Fruit fly (Drosophila melanogaster) whole organism, embryonic: ENCODE results near the gene kek6.

Experiments
- ATbp ChIP-seq: fragments of 200-800 bp; sonication (Bioruptor generic); optimal IDR thresholded peaks from 2 replicates; lab custom pipeline; 2017; ENCODE audit warnings: missing biosample characterization, mild to moderate bottlenecking, missing genetic modification characterization, missing genetic modification reagents
- Aef1 ChIP-seq: fragments of 200-800 bp; sonication (Bioruptor generic); IDR thresholded peaks from 3 replicates; pipeline ENCODE4 v1.3.6; 2022; ENCODE audit warnings: missing biosample characterization, missing genetic modification characterization
- B-H2 ChIP-seq: fragments of 200-800 bp; sonication (Bioruptor generic); optimal IDR thresholded peaks from 2 replicates; lab custom pipeline; 2018; ENCODE audit warnings: missing biosample characterization, mild to moderate bottlenecking, missing genetic modification characterization
- CG12942 ChIP-seq: fragments of 200-800 bp; sonication (Bioruptor generic); optimal IDR thresholded peaks from 3 replicates; lab custom pipeline; 2016; ENCODE audit warnings: missing biosample characterization, missing genetic modification characterization
- CG13894 ChIP-seq: fragments of 200-800 bp; sonication (Bioruptor generic); optimal IDR thresholded peaks from 3 replicates; lab custom pipeline; 2018; ENCODE audit warnings: missing biosample characterization, mild to moderate bottlenecking, missing genetic modification characterization, moderate library complexity
- CG15011 ChIP-seq: fragments of 200-800 bp; sonication (Bioruptor generic); optimal IDR thresholded peaks from 3 replicates; lab custom pipeline; 2018; ENCODE audit warnings: missing biosample characterization, mild to moderate bottlenecking, missing genetic modification characterization
- CG16813 ChIP-seq: fragments of 200-800 bp; sonication (Bioruptor generic); IDR thresholded peaks from 3 replicates; pipeline ENCODE4 v1.3.6; 2022; ENCODE audit warnings: missing biosample characterization, missing genetic modification characterization; ENCODE audit not compliant: partially characterized antibody
- CG2678 ChIP-seq: fragments of 200-800 bp; sonication (Bioruptor generic); optimal IDR thresholded peaks from 3 replicates; lab custom pipeline; 2019; ENCODE audit warnings: missing biosample characterization, mild to moderate bottlenecking, missing genetic modification characterization, moderate library complexity
- CG32767 ChIP-seq: fragments of 200-800 bp; sonication (Bioruptor generic); IDR thresholded peaks from 2 replicates; pipeline ENCODE4 v1.3.6; 2022; ENCODE audit warnings: missing biosample characterization, missing genetic modification characterization
- CG34376 ChIP-seq: fragments of 200-800 bp; sonication (Bioruptor generic); optimal IDR thresholded peaks from 2 replicates; lab custom pipeline; 2018; ENCODE audit warnings: missing biosample characterization, mild to moderate bottlenecking, missing genetic modification characterization
- CG3995 ChIP-seq: fragments of 200-800 bp; sonication (Bioruptor generic); optimal IDR thresholded peaks from 3 replicates; lab custom pipeline; 2016; ENCODE audit warnings: missing biosample characterization, missing genetic modification characterization
- CG4617 ChIP-seq: fragments of 200-800 bp; sonication (Bioruptor generic); optimal IDR thresholded peaks from 3 replicates; lab custom pipeline; 2016; ENCODE audit warnings: missing biosample characterization, missing genetic modification characterization, borderline replicate concordance
- CG7271 ChIP-seq: fragments of 200-800 bp; sonication (Bioruptor generic); optimal IDR thresholded peaks from 2 replicates; lab custom pipeline; 2018; ENCODE audit warnings: missing biosample characterization, mild to moderate bottlenecking, missing genetic modification characterization, moderate library complexity
- CG9876 ChIP-seq: fragments of 200-800 bp; sonication (Bioruptor generic); optimal IDR thresholded peaks from 2 replicates; lab custom pipeline; 2016; ENCODE audit warnings: missing biosample characterization, missing genetic modification characterization
- CG9932 ChIP-seq: fragments of 200-800 bp; sonication (Bioruptor generic); IDR thresholded peaks from 2 replicates; pipeline ENCODE4 v1.3.6; 2022; ENCODE audit warnings: missing biosample characterization, missing genetic modification characterization
- CTCF ChIP-seq: fragments of 200-800 bp; sonication (Bioruptor generic); optimal IDR thresholded peaks from 2 replicates; lab custom pipeline; 2017; ENCODE audit warnings: missing biosample characterization, mild to moderate bottlenecking, missing genetic modification characterization, moderate library complexity
- Chrac-16 ChIP-seq: fragments of 200-800 bp; sonication (Bioruptor generic); optimal IDR thresholded peaks from 3 replicates; lab custom pipeline; 2016; ENCODE audit warnings: missing biosample characterization, missing genetic modification characterization
- D19A ChIP-seq: fragments of 200-800 bp; optimal IDR thresholded peaks from 3 replicates; lab custom pipeline; 2019; ENCODE audit warnings: missing biosample characterization, mild to moderate bottlenecking, missing genetic modification characterization, moderate library complexity
- ERR ChIP-seq: fragments of 200-800 bp; sonication (Bioruptor generic); optimal IDR thresholded peaks from 2 replicates; lab custom pipeline; 2016; ENCODE audit warnings: missing biosample characterization, missing genetic modification characterization
- Kr ChIP-seq: fragments of 200-800 bp; sonication (Bioruptor generic); optimal IDR thresholded peaks from 2 replicates; lab custom pipeline; 2017; ENCODE audit warnings: missing biosample characterization, mild to moderate bottlenecking, missing genetic modification characterization
- Pdp1 ChIP-seq, 2 experiments: fragments of 200-800 bp; sonication (Bioruptor generic); optimal IDR thresholded peaks; 3 replicates each; lab custom pipeline; 2016; ENCODE audit warnings: missing biosample characterization in 2 of 2, missing genetic modification characterization in 2 of 2, mild to moderate bottlenecking in 1 of 2, moderate library complexity in 1 of 2
- abd-A ChIP-seq: fragments of 200-800 bp; sonication (Bioruptor generic); optimal IDR thresholded peaks from 3 replicates; lab custom pipeline; 2019; ENCODE audit warnings: missing biosample characterization, mild to moderate bottlenecking, missing genetic modification characterization, moderate library complexity
- ac ChIP-seq: fragments of 200-800 bp; sonication (Bioruptor generic); optimal IDR thresholded peaks from 3 replicates; lab custom pipeline; 2017; ENCODE audit warnings: missing biosample characterization, mild to moderate bottlenecking, missing genetic modification characterization
- al ChIP-seq: fragments of 200-800 bp; sonication (Bioruptor generic); IDR thresholded peaks from 2 replicates; pipeline ENCODE4 v1.3.6; 2022; ENCODE audit warnings: missing biosample characterization, missing genetic modification characterization
- ara ChIP-seq: fragments of 200-800 bp; sonication (Bioruptor generic); IDR thresholded peaks from 2 replicates; pipeline ENCODE4 v1.3.6; 2022; ENCODE audit warnings: missing biosample characterization, missing genetic modification characterization
- bigmax ChIP-seq: fragments of 200-800 bp; sonication (Bioruptor generic); optimal IDR thresholded peaks from 2 replicates; lab custom pipeline; 2018; ENCODE audit warnings: missing biosample characterization, mild to moderate bottlenecking, missing genetic modification characterization
- chinmo ChIP-seq: fragments of 200-800 bp; sonication (Bioruptor generic); IDR thresholded peaks from 4 replicates; pipeline ENCODE4 v1.3.6; 2022; ENCODE audit warnings: missing biosample characterization, missing genetic modification characterization; ENCODE audit not compliant: partially characterized antibody
- corto ChIP-seq: fragments of 200-800 bp; sonication (Bioruptor generic); optimal IDR thresholded peaks from 2 replicates; lab custom pipeline; 2016; ENCODE audit warnings: missing biosample characterization, mild to moderate bottlenecking, missing genetic modification characterization, moderate library complexity
- crc ChIP-seq: fragments of 200-800 bp; sonication (Bioruptor generic); optimal IDR thresholded peaks from 2 replicates; lab custom pipeline; 2016; ENCODE audit warnings: missing biosample characterization, missing genetic modification characterization
- cwo ChIP-seq: fragments of 200-800 bp; sonication (Bioruptor generic); optimal IDR thresholded peaks from 3 replicates; lab custom pipeline; 2017; ENCODE audit warnings: missing biosample characterization, missing genetic modification characterization, mild to moderate bottlenecking, moderate library complexity, missing genetic modification reagents
- disco-r ChIP-seq: fragments of 200-800 bp; sonication (Bioruptor generic); optimal IDR thresholded peaks from 2 replicates; lab custom pipeline; 2016; ENCODE audit warnings: missing biosample characterization, missing genetic modification characterization
- dysf ChIP-seq: fragments of 200-800 bp; sonication (Bioruptor generic); IDR thresholded peaks from 3 replicates; pipeline ENCODE4 v1.3.6; 2022; ENCODE audit warnings: missing biosample characterization, missing genetic modification characterization
- exex ChIP-seq: fragments of 200-800 bp; sonication (Bioruptor generic); optimal IDR thresholded peaks from 4 replicates; lab custom pipeline; 2018; ENCODE audit warnings: missing biosample characterization, mild to moderate bottlenecking, missing genetic modification characterization, moderate library complexity
- ftz-f1 ChIP-seq: fragments of 200-800 bp; sonication (Bioruptor generic); optimal IDR thresholded peaks from 2 replicates; lab custom pipeline; 2016; ENCODE audit warnings: missing biosample characterization, missing genetic modification characterization
- gfzf ChIP-seq: fragments of 200-800 bp; sonication (Bioruptor generic); optimal IDR thresholded peaks from 2 replicates; lab custom pipeline; 2016; ENCODE audit warnings: missing biosample characterization, mild to moderate bottlenecking, missing genetic modification characterization, moderate library complexity
- grn ChIP-seq: fragments of 200-800 bp; sonication (Bioruptor generic); optimal IDR thresholded peaks from 3 replicates; lab custom pipeline; 2017; ENCODE audit warnings: missing biosample characterization, missing genetic modification characterization
- lab ChIP-seq: fragments of 200-800 bp; sonication (Bioruptor generic); optimal IDR thresholded peaks from 3 replicates; lab custom pipeline; 2017; ENCODE audit warnings: missing biosample characterization, missing genetic modification characterization, mild to moderate bottlenecking, moderate library complexity, missing genetic modification reagents
- nau ChIP-seq: fragments of 200-800 bp; sonication (Bioruptor generic); optimal IDR thresholded peaks from 3 replicates; lab custom pipeline; 2017; ENCODE audit warnings: missing biosample characterization, mild to moderate bottlenecking, missing genetic modification characterization, missing genetic modification reagents
- pb ChIP-seq: fragments of 200-800 bp; sonication (Bioruptor generic); optimal IDR thresholded peaks from 3 replicates; lab custom pipeline; 2016; ENCODE audit warnings: missing biosample characterization, missing genetic modification characterization
- peb ChIP-seq: fragments of 200-800 bp; sonication (Bioruptor generic); IDR thresholded peaks from 2 replicates; pipeline ENCODE4 v1.3.6; 2022; ENCODE audit warnings: missing biosample characterization, missing genetic modification characterization
- prd ChIP-seq, 3 experiments: fragments of >200 bp in 2 of 3; fragments of 200-800 bp in 1 of 3; sonication (Bioruptor generic) in 1 of 3; optimal IDR thresholded peaks in 2 of 3; IDR thresholded peaks in 1 of 3; 2 replicates in 2 of 3; 3 replicates in 1 of 3; pipeline versions ENCODE4 v1.3.6 to Lab custom; 2017 to 2022; ENCODE audit warnings: missing biosample characterization in 1 of 3, missing genetic modification characterization in 1 of 3
- psq ChIP-seq: fragments of 200-800 bp; sonication (Bioruptor generic); optimal IDR thresholded peaks from 2 replicates; lab custom pipeline; 2017; ENCODE audit warnings: missing biosample characterization, missing genetic modification characterization
- rib ChIP-seq: fragments of 200-800 bp; sonication (Bioruptor generic); IDR thresholded peaks from 2 replicates; pipeline ENCODE4 v1.3.6; 2022; ENCODE audit warnings: missing biosample characterization, missing genetic modification characterization
- sd ChIP-seq: fragments of 200-800 bp; sonication (Bioruptor generic); optimal IDR thresholded peaks from 3 replicates; lab custom pipeline; 2018; ENCODE audit warnings: missing biosample characterization, mild to moderate bottlenecking, missing genetic modification characterization, moderate library complexity
- sug ChIP-seq: fragments of 200-800 bp; optimal IDR thresholded peaks from 2 replicates; lab custom pipeline; 2019; ENCODE audit warnings: missing biosample characterization, mild to moderate bottlenecking, missing genetic modification characterization, moderate library complexity
- tll ChIP-seq, 2 experiments: fragments of 200-800 bp in 1 of 2; fragments of >200 bp in 1 of 2; sonication (Bioruptor generic) in 1 of 2; optimal IDR thresholded peaks; 2 replicates each; lab custom pipeline; 2017 to 2019; ENCODE audit warnings: missing biosample characterization in 2 of 2, missing genetic modification characterization in 2 of 2, mild to moderate bottlenecking in 1 of 2, moderate library complexity in 1 of 2
- zen ChIP-seq: fragments of 200-800 bp; sonication (Bioruptor generic); optimal IDR thresholded peaks from 3 replicates; lab custom pipeline; 2018; ENCODE audit warnings: missing biosample characterization, mild to moderate bottlenecking, missing genetic modification characterization, moderate library complexity
- zfh2 ChIP-seq: fragments of 200-800 bp; sonication (Bioruptor generic); optimal IDR thresholded peaks from 2 replicates; lab custom pipeline; 2016; ENCODE audit warnings: missing biosample characterization, missing genetic modification characterization

kek6 gene

DNA sequence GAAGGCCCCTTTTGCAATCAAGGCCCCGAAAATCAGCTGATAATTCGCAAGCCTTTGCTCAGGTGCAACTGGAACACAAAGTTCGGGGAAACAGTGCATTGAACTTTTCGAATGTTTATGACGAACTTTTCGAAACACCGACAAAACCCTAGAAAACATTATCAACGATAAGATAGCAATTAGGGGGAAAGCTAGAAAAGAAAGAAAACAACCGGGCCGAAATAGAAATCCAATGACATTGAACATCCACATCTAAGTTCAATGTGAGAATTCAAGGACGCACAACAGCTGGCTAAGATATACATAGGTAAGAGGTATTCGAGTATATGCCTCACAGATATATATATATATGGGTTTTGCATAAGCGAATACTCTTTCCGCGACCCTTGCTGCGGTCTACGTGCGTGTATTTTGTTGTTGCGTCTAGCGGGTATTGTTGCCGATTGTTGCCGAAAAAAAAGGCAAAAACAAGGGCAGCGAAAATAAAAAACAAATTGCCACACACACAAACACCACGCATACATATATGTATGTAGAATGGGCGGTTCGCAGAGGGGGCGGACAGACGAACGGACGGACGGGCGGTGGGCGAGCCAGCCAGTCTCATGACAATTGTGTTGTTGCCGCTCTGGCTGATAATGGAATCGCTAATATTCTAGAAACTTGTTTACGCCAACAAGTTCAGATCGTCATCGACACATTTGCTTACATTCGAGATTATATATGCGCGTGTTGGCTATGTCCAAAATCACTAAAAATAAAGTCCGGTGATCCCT, 22.2 kb upstream of the kek6 start (continued):
- TF ChIP-seq ERR (GFP tag; lab: Kevin White, UChicago) = peak; percentile 8
- peak; percentile 71 for TF ChIP-seq CG13894
- TF ChIP-seq CG7271 (tag; lab: Kevin White, UChicago) = no peak
- peak; percentile 31 for TF ChIP-seq lab (GFP tag; lab: Kevin White, UChicago)
- no peak for TF ChIP-seq crc (GFP tag; lab: Kevin White, UChicago)
- TF ChIP-seq grn = no peak
- no peak for TF ChIP-seq tll (GFP tag; optimal IDR thresholded peaks at IDR 0.05; lab: Kevin White, UChicago)
- TF ChIP-seq CG2678 (tag; lab: Kevin White, UChicago) = no peak
- no peak for TF ChIP-seq CG4617
- TF ChIP-seq ac = no peak
- no peak for TF ChIP-seq CTCF (GFP tag; lab: Kevin White, UChicago)
- TF ChIP-seq chinmo = 0 out of 4 replicates have a peak, but pooled peaks have one; percentile 49
- 0 out of 2 replicates have a peak, but pooled peaks have one; percentile 16 for TF ChIP-seq CG9932 (GFP tag; lab: Robert Waterston, UW)
- no peak for TF ChIP-seq psq (GFP tag; lab: Kevin White, UChicago)
- TF ChIP-seq bigmax (GFP tag; lab: Kevin White, UChicago) = no peak
- peak; percentile 51 for TF ChIP-seq sd
- TF ChIP-seq rib (GFP tag; lab: Robert Waterston, UW) = peak; percentile 65; the same call in 1 of the 2 replicates
- peak; percentile 49 for TF ChIP-seq sug (tag; lab: Kevin White, UChicago)
- TF ChIP-seq ara (GFP tag; lab: Robert Waterston, UW) = no peak
- TF ChIP-seq CG34376 = peak; percentile 83
- no peak for TF ChIP-seq Chrac-16 (GFP tag; lab: Kevin White, UChicago)
- no peak for TF ChIP-seq nau (GFP tag; lab: Kevin White, UChicago)
- TF ChIP-seq Aef1 (GFP tag; lab: Robert Waterston, UW) = peak; percentile 15; the same call in 1 of the 3 replicates
- no peak for TF ChIP-seq CG3995 (GFP tag; lab: Kevin White, UChicago)
- TF ChIP-seq CG9876 (GFP tag; lab: Kevin White, UChicago) = no peak
- no peak for TF ChIP-seq ATbp (GFP tag; lab: Kevin White, UChicago)
- no peak for TF ChIP-seq CG15011 (GFP tag; lab: Kevin White, UChicago)
- no peak for TF ChIP-seq al
- no peak for TF ChIP-seq gfzf (GFP tag; lab: Kevin White, UChicago)
- no peak for TF ChIP-seq CG16813
- TF ChIP-seq pb (GFP tag; lab: Kevin White, UChicago) = no peak
- no peak for TF ChIP-seq Kr
- no peak for TF ChIP-seq zen (tag; lab: Kevin White, UChicago)
- TF ChIP-seq prd (optimal IDR thresholded peaks at IDR 0.05; lab: Kevin White, UChicago) = no peak
- no peak for TF ChIP-seq prd (GFP tag; IDR thresholded peaks at IDR 0.05; lab: Robert Waterston, UW)
- peak in 1 of 2 experiments; percentile 75 for TF ChIP-seq Pdp1 (GFP tag; optimal IDR thresholded peaks at IDR 0.05; lab: Kevin White, UChicago)
- no peak for TF ChIP-seq zfh2
- peak; percentile 19 for TF ChIP-seq B-H2 (GFP tag; lab: Kevin White, UChicago)
- peak; percentile 44 for TF ChIP-seq abd-A (tag; lab: Kevin White, UChicago)
- TF ChIP-seq D19A (tag; lab: Kevin White, UChicago) = no peak
- no peak for TF ChIP-seq disco-r
- TF ChIP-seq exex (tag; lab: Kevin White, UChicago) = peak; percentile 70
- TF ChIP-seq corto = peak; percentile 23
- TF ChIP-seq peb = no peak
- TF ChIP-seq cwo (GFP tag; lab: Kevin White, UChicago) = peak; percentile 70
- no peak for TF ChIP-seq CG12942 (GFP tag; lab: Kevin White, UChicago)
- no peak for TF ChIP-seq CG32767 (GFP tag; lab: Robert Waterston, UW)
- TF ChIP-seq ftz-f1 (GFP tag; lab: Kevin White, UChicago) = peak; percentile 87
- TF ChIP-seq dysf (GFP tag; lab: Robert Waterston, UW) = no peak
